Fruit fly (Drosophila melanogaster) whole organism, embryonic: ENCODE data around the gene CG43815.

Experiments used
- Awh ChIP-seq: fragments of 200-800 bp; sonication (Bioruptor generic); IDR thresholded peaks from 2 replicates; pipeline ENCODE4, ENCODE4 v1.3.6; 2022; ENCODE audit warnings: missing biosample characterization, missing genetic modification characterization
- B-H1 ChIP-seq: fragments of 200-800 bp; sonication (Bioruptor generic); IDR thresholded peaks from 3 replicates; pipeline ENCODE4 v1.3.6; 2022; ENCODE audit warnings: missing biosample characterization, missing genetic modification characterization
- CG10209 ChIP-seq: fragments of 200-800 bp; sonication (Bioruptor generic); optimal IDR thresholded peaks from 3 replicates; lab custom pipeline; 2017; ENCODE audit warnings: missing biosample characterization, mild to moderate bottlenecking, missing genetic modification characterization, missing genetic modification reagents
- CG10654 ChIP-seq: fragments of 200-800 bp; sonication (Bioruptor generic); optimal IDR thresholded peaks from 2 replicates; lab custom pipeline; 2016; ENCODE audit warnings: missing biosample characterization, missing genetic modification characterization
- CG10959 ChIP-seq: fragments of 200-800 bp; sonication (Bioruptor generic); IDR thresholded peaks from 2 replicates; pipeline ENCODE4 v1.3.6; 2022; ENCODE audit warnings: missing biosample characterization, missing genetic modification characterization
- CG10979 ChIP-seq: fragments of 200-800 bp; sonication (Bioruptor generic); optimal IDR thresholded peaks from 2 replicates; lab custom pipeline; 2018; ENCODE audit warnings: missing biosample characterization, mild to moderate bottlenecking, missing genetic modification characterization, moderate library complexity
- CG12219 ChIP-seq: fragments of 200-800 bp; sonication (Bioruptor generic); optimal IDR thresholded peaks from 3 replicates; lab custom pipeline; 2018; ENCODE audit warnings: missing biosample characterization, mild to moderate bottlenecking, missing genetic modification characterization
- CG15514 ChIP-seq: fragments of 200-800 bp; sonication (Bioruptor generic); optimal IDR thresholded peaks from 3 replicates; lab custom pipeline; 2017; ENCODE audit warnings: missing biosample characterization, missing genetic modification characterization, mild to moderate bottlenecking, moderate library complexity, missing genetic modification reagents
- CG1603 ChIP-seq: fragments of 200-800 bp; sonication (Bioruptor generic); optimal IDR thresholded peaks from 2 replicates; lab custom pipeline; 2019; ENCODE audit warnings: missing biosample characterization, mild to moderate bottlenecking, missing genetic modification characterization, moderate library complexity
- CG16813 ChIP-seq: fragments of 200-800 bp; sonication (Bioruptor generic); IDR thresholded peaks from 3 replicates; pipeline ENCODE4 v1.3.6; 2022; ENCODE audit warnings: missing biosample characterization, missing genetic modification characterization; ENCODE audit not compliant: partially characterized antibody
- CG17361 ChIP-seq: fragments of 200-800 bp; sonication (Bioruptor generic); IDR thresholded peaks from 3 replicates; pipeline ENCODE4 v1.3.6; 2022; ENCODE audit warnings: missing biosample characterization, missing genetic modification characterization
- CG17568 ChIP-seq: fragments of 200-800 bp; sonication (Bioruptor generic); optimal IDR thresholded peaks from 2 replicates; lab custom pipeline; 2018; ENCODE audit warnings: missing biosample characterization, mild to moderate bottlenecking, missing genetic modification characterization, moderate library complexity
- CG2678 ChIP-seq: fragments of 200-800 bp; sonication (Bioruptor generic); optimal IDR thresholded peaks from 3 replicates; lab custom pipeline; 2019; ENCODE audit warnings: missing biosample characterization, mild to moderate bottlenecking, missing genetic modification characterization, moderate library complexity
- CG3065 ChIP-seq: fragments of 200-800 bp; sonication (Bioruptor generic); optimal IDR thresholded peaks from 2 replicates; lab custom pipeline; 2016; ENCODE audit warnings: missing biosample characterization, missing genetic modification characterization
- CG33213 ChIP-seq: fragments of 200-800 bp; sonication (Bioruptor generic); optimal IDR thresholded peaks from 3 replicates; lab custom pipeline; 2016; ENCODE audit warnings: missing biosample characterization, missing genetic modification characterization
- CG4404 ChIP-seq: fragments of 200-800 bp; sonication (Bioruptor generic); IDR thresholded peaks from 2 replicates; pipeline ENCODE4 v1.3.6; 2022; ENCODE audit warnings: missing biosample characterization, missing genetic modification characterization
- CG5245 ChIP-seq: fragments of 200-800 bp; sonication (Bioruptor generic); optimal IDR thresholded peaks from 3 replicates; lab custom pipeline; 2016; ENCODE audit warnings: missing biosample characterization, missing genetic modification characterization
- CG7357 ChIP-seq: fragments of 200-800 bp; sonication (Bioruptor generic); IDR thresholded peaks from 3 replicates; pipeline ENCODE4 v1.3.6; 2022; ENCODE audit warnings: missing biosample characterization, missing genetic modification characterization
- CG7745 ChIP-seq: fragments of 200-800 bp; sonication (Bioruptor generic); optimal IDR thresholded peaks from 2 replicates; lab custom pipeline; 2018; ENCODE audit warnings: missing biosample characterization, mild to moderate bottlenecking, missing genetic modification characterization, moderate library complexity
- CG8089 ChIP-seq: fragments of 200-800 bp; sonication (Bioruptor generic); optimal IDR thresholded peaks from 3 replicates; lab custom pipeline; 2016; ENCODE audit warnings: missing biosample characterization, missing genetic modification characterization
- CG8359 ChIP-seq: fragments of 200-800 bp; sonication (Bioruptor generic); optimal IDR thresholded peaks from 2 replicates; lab custom pipeline; 2017; ENCODE audit warnings: missing biosample characterization, mild to moderate bottlenecking, missing genetic modification characterization, borderline replicate concordance
- CG9932 ChIP-seq: fragments of 200-800 bp; sonication (Bioruptor generic); IDR thresholded peaks from 2 replicates; pipeline ENCODE4 v1.3.6; 2022; ENCODE audit warnings: missing biosample characterization, missing genetic modification characterization
- Chrac-16 ChIP-seq: fragments of 200-800 bp; sonication (Bioruptor generic); optimal IDR thresholded peaks from 3 replicates; lab custom pipeline; 2016; ENCODE audit warnings: missing biosample characterization, missing genetic modification characterization
- Drgx ChIP-seq: fragments of 200-800 bp; sonication (Bioruptor generic); IDR thresholded peaks from 2 replicates; pipeline ENCODE4 v1.3.6; 2022; ENCODE audit warnings: missing biosample characterization, missing genetic modification characterization
- Ets65A ChIP-seq: fragments of 200-800 bp; sonication (Bioruptor generic); peaks from one replicate; lab custom pipeline; 2016; ENCODE audit warnings: missing biosample characterization, missing genetic modification characterization
- HLH3B ChIP-seq: fragments of 200-800 bp; sonication (Bioruptor generic); IDR thresholded peaks from 2 replicates; pipeline ENCODE4 v1.3.6; 2022; ENCODE audit warnings: missing biosample characterization, missing genetic modification characterization
- MESR4 ChIP-seq: fragments of 200-800 bp; sonication (Bioruptor generic); optimal IDR thresholded peaks from 2 replicates; lab custom pipeline; 2018; ENCODE audit warnings: missing biosample characterization, mild to moderate bottlenecking, missing genetic modification characterization, moderate library complexity
- Med ChIP-seq: fragments of 200-800 bp; sonication (Bioruptor generic); peaks from one replicate; lab custom pipeline; 2016; ENCODE audit warnings: missing biosample characterization, missing genetic modification characterization, mild to moderate bottlenecking, inconsistent platforms, moderate library complexity
- NfI ChIP-seq: fragments of 200-800 bp; sonication (Bioruptor generic); optimal IDR thresholded peaks from 3 replicates; lab custom pipeline; 2018; ENCODE audit warnings: missing biosample characterization, mild to moderate bottlenecking, missing genetic modification characterization, moderate library complexity
- Six4 ChIP-seq: fragments of 200-800 bp; sonication (Bioruptor generic); optimal IDR thresholded peaks from 2 replicates; lab custom pipeline; 2016; ENCODE audit warnings: missing biosample characterization, missing genetic modification characterization
- Xrp1 ChIP-seq: fragments of 200-800 bp; sonication (Bioruptor generic); IDR thresholded peaks from 2 replicates; pipeline ENCODE4 v1.3.6; 2022; ENCODE audit warnings: missing biosample characterization, missing genetic modification characterization
- YL-1 ChIP-seq: fragments of 200-800 bp; sonication (Bioruptor generic); optimal IDR thresholded peaks from 3 replicates; lab custom pipeline; 2017; ENCODE audit warnings: missing biosample characterization, mild to moderate bottlenecking, missing genetic modification characterization
- cato ChIP-seq: fragments of 200-800 bp; sonication (Bioruptor generic); optimal IDR thresholded peaks from 2 replicates; lab custom pipeline; 2016; ENCODE audit warnings: missing biosample characterization, missing genetic modification characterization, borderline replicate concordance
- chn ChIP-seq: fragments of 200-800 bp; sonication (Bioruptor generic); optimal IDR thresholded peaks from 2 replicates; lab custom pipeline; 2016; ENCODE audit warnings: missing biosample characterization, missing genetic modification characterization
- dm ChIP-seq: fragments of 200-800 bp; sonication (Bioruptor generic); optimal IDR thresholded peaks from 3 replicates; lab custom pipeline; 2016; ENCODE audit warnings: missing biosample characterization, missing genetic modification characterization
- mld ChIP-seq: fragments of 200-800 bp; sonication (Bioruptor generic); IDR thresholded peaks from 3 replicates; pipeline ENCODE4 v1.3.6; 2022; ENCODE audit warnings: missing biosample characterization, missing genetic modification characterization; ENCODE audit not compliant: partially characterized antibody
- nerfin-1 ChIP-seq: fragments of 200-800 bp; sonication (Bioruptor generic); optimal IDR thresholded peaks from 3 replicates; lab custom pipeline; 2019; ENCODE audit warnings: missing biosample characterization, mild to moderate bottlenecking, missing genetic modification characterization, moderate library complexity
- nerfin-2 ChIP-seq: fragments of 200-800 bp; sonication (Bioruptor generic); IDR thresholded peaks from 2 replicates; pipeline ENCODE4 v1.3.6; 2022; ENCODE audit warnings: missing biosample characterization, missing genetic modification characterization; ENCODE audit not compliant: partially characterized antibody
- prd ChIP-seq, 3 experiments: fragments of >200 bp in 2 of 3; fragments of 200-800 bp in 1 of 3; sonication (Bioruptor generic) in 1 of 3; optimal IDR thresholded peaks in 2 of 3; IDR thresholded peaks in 1 of 3; 2 replicates in 2 of 3; 3 replicates in 1 of 3; pipeline versions ENCODE4 v1.3.6 to Lab custom; 2017 to 2022; ENCODE audit warnings: missing biosample characterization in 1 of 3, missing genetic modification characterization in 1 of 3
- repo ChIP-seq: fragments of 200-800 bp; sonication (Bioruptor generic); optimal IDR thresholded peaks from 2 replicates; lab custom pipeline; 2016; ENCODE audit warnings: missing biosample characterization, missing genetic modification characterization
- ro ChIP-seq: fragments of 200-800 bp; sonication (Bioruptor generic); IDR thresholded peaks from 2 replicates; pipeline ENCODE4 v1.3.6; 2022; ENCODE audit warnings: missing biosample characterization, missing genetic modification characterization
- sisA ChIP-seq: fragments of 200-800 bp; sonication (Bioruptor generic); IDR thresholded peaks from 2 replicates; pipeline ENCODE4 v1.3.6; 2022; ENCODE audit warnings: missing biosample characterization, missing genetic modification characterization
- slp2 ChIP-seq: fragments of 200-800 bp; sonication (Bioruptor generic); optimal IDR thresholded peaks from 2 replicates; lab custom pipeline; 2016; ENCODE audit warnings: missing biosample characterization, missing genetic modification characterization
- sug ChIP-seq: fragments of 200-800 bp; optimal IDR thresholded peaks from 2 replicates; lab custom pipeline; 2019; ENCODE audit warnings: missing biosample characterization, mild to moderate bottlenecking, missing genetic modification characterization, moderate library complexity
- tup ChIP-seq: fragments of 200-800 bp; sonication (Bioruptor generic); optimal IDR thresholded peaks from 2 replicates; lab custom pipeline; 2016; ENCODE audit warnings: missing biosample characterization, mild to moderate bottlenecking, missing genetic modification characterization, moderate library complexity
- zf30C ChIP-seq: fragments of 200-800 bp; sonication (Bioruptor generic); optimal IDR thresholded peaks from 3 replicates; lab custom pipeline; 2018; ENCODE audit warnings: missing biosample characterization, mild to moderate bottlenecking, missing genetic modification characterization
- zfh1 ChIP-seq: fragments of 200-800 bp; sonication (Bioruptor generic); IDR thresholded peaks from 3 replicates; pipeline ENCODE4 v1.3.6; 2022; ENCODE audit warnings: missing biosample characterization, missing genetic modification characterization

CG43815 gene

DNA sequence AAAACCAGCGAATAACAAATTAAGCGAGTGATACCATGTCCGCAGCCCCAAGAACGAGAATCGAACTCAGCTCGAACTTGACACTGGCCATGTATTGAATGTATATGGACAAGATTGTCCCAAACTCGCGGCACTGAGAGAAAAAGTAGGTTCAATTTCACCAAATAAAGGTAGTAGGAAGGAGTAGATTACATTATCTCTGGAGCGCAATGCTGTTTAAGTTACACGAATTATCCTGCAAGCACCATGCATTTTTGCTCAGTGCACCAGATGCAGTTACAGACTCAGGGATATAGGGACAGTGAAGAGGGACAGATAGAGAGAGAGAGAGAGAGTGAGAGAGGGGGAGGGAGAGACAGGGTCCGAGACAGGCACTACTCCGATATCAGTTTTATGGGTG lies 18.0 kb downstream of the CG43815 start (continued):
- TF ChIP-seq CG8089 (GFP tag; lab: Kevin White, UChicago) (peak; percentile 27), dm (peak; percentile 36), CG10209 (GFP tag; lab: Kevin White, UChicago) (peak; percentile 42), CG17361 (GFP tag; lab: Robert Waterston, UW) (peak; percentile 56; the same call in 2 of the 3 replicates), CG2678 (peak; percentile 31), Six4 (peak; percentile 24), cato (GFP tag; lab: Kevin White, UChicago) (peak; percentile 2), Xrp1 (GFP tag; lab: Robert Waterston, UW) (peak; percentile 77), CG4404 (GFP tag; lab: Robert Waterston, UW) (peak; percentile 74), sisA (peak; percentile 45; the same call in 1 of the 2 replicates), slp2 (GFP tag; lab: Kevin White, UChicago) (peak; percentile 45), CG8359 (GFP tag; lab: Kevin White, UChicago) (peak; percentile 13), Ets65A (GFP tag; lab: Kevin White, UChicago) (peak; percentile 96), CG10959 (GFP tag; lab: Robert Waterston, UW) (peak; percentile 78)
- TF ChIP-seq, all 482 proteins: peak for 187

DNA sequence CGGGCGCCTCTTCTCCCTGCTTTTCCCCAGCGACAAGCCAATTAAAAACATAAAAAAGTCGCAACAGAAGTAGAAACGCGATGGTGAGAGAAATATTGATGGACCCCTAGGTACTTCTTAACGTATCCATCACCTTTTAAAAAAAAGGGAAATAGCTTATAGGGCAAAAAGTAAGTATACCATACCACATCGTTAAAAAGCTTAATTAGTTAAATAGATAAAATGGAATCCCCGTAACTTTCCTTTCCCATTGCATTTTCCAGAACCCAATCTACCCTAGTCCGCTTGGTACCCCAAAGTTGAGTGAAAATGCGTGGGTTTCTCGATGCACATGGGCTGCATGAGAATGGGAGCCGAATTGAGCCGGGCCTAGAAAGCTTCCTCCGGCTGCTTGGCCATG lies 18.6 kb downstream of the CG43815 start:
- no peak for TF ChIP-seq tup (GFP tag; lab: Kevin White, UChicago)
- no peak for TF ChIP-seq CG12219 (GFP tag; lab: Kevin White, UChicago)
- TF ChIP-seq CG33213 (GFP tag; lab: Kevin White, UChicago) = no peak
- no peak for TF ChIP-seq sug (tag; lab: Kevin White, UChicago)
- TF ChIP-seq YL-1 = no peak
- TF ChIP-seq Med (GFP tag; lab: Kevin White, UChicago) = peak; percentile 37
- TF ChIP-seq, all 482 proteins: peak for 1

DNA sequence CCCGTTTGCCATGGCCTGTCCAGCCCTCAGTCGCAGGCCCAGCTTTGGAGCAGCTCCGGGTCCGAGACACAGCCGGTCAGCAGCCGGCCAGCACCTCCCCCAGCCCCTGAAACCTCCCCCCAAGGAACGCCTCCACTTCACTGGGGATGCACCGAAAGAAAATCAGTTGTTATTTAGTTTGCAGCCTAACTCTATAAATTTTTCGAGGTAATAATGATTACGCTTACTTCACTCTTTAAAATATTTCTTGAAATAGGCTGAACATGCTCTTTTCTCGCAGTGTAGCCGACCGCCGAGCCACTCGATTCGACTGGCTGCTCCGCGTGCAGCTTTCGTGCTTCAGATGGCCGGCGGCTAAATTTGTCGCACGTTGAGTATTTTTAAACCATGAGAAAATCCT lies 21.1 kb downstream of the CG43815 start:
- TF ChIP-seq prd (optimal IDR thresholded peaks at IDR 0.05; lab: Kevin White, UChicago) (no peak), prd (GFP tag; IDR thresholded peaks at IDR 0.05; lab: Robert Waterston, UW) (peak; percentile 4; the same call in 1 of the 3 replicates), CG9932 (0 out of 2 replicates have a peak, but pooled peaks have one; percentile 34), zfh1 (GFP tag; lab: Robert Waterston, UW) (0 out of 3 replicates have a peak, but pooled peaks have one; percentile 33), Six4 (no peak), Awh (peak; percentile 37; the same call in 1 of the 2 replicates), nerfin-2 (GFP tag; lab: Robert Waterston, UW) (no peak), B-H1 (GFP tag; lab: Robert Waterston, UW) (no peak), CG1603 (tag; lab: Kevin White, UChicago) (peak; percentile 2), chn (GFP tag; lab: Kevin White, UChicago) (no peak), mld (GFP tag; lab: Robert Waterston, UW) (no peak), Drgx (GFP tag; lab: Robert Waterston, UW) (peak; percentile 37; the same call in 1 of the 2 replicates), ro (GFP tag; lab: Robert Waterston, UW) (no peak), zf30C (no peak)
- TF ChIP-seq, all 482 proteins: peak for 6

DNA sequence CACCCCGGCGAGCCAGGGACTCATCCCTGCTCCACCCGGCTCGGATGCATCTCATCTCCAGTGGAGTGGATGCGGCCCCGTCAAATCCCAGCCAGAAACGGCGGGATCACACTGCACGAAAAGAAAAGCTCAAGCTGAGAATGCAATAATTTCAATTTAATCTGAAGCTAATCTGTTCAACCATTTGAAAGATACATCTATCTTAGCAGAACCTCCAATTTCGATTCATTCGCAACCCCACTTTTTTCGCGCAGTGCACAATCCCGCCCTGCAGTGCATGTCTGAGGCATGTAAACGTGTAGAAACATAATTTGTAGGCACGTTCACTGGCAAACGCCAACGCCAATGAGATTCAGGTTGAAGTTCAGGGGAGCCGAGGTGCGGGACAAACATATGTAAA lies 22.5 kb downstream of the CG43815 start:
- peak; percentile 49; the same call in 1 of the 2 replicates for TF ChIP-seq HLH3B
- TF ChIP-seq CG10654 (GFP tag; lab: Kevin White, UChicago) = peak; percentile 5
- TF ChIP-seq CG16813 (GFP tag; lab: Robert Waterston, UW) = no peak
- no peak for TF ChIP-seq CG7745 (tag; lab: Kevin White, UChicago)
- TF ChIP-seq CG10979 (tag; lab: Kevin White, UChicago) = peak; percentile 74
- TF ChIP-seq CG5245 = peak; percentile 48
- peak; percentile 40 for TF ChIP-seq Chrac-16 (GFP tag; lab: Kevin White, UChicago)
- peak; percentile 23 for TF ChIP-seq NfI
- no peak for TF ChIP-seq CG7357
- TF ChIP-seq CG3065 = no peak
- TF ChIP-seq MESR4 = no peak
- peak; percentile 39 for TF ChIP-seq repo (GFP tag; lab: Kevin White, UChicago)
- no peak for TF ChIP-seq nerfin-1 (tag; lab: Kevin White, UChicago)
- no peak for TF ChIP-seq CG17568
- TF ChIP-seq CG15514 (GFP tag; lab: Kevin White, UChicago) = no peak
